Fruit fly (Drosophila melanogaster) whole organism, prepupa: Measurements from ENCODE around the gene Gbp3.

ENCODE experiments used
- Blimp-1 ChIP-seq: fragments of 200-800 bp; sonication (Bioruptor generic); optimal IDR thresholded peaks from 3 replicates; lab custom pipeline; 2017; ENCODE audit warnings: missing biosample characterization, missing genetic modification characterization, mild to moderate bottlenecking, moderate library complexity, missing genetic modification reagents
- CG10631 ChIP-seq: fragments of 200-800 bp; sonication (Bioruptor generic); optimal IDR thresholded peaks from 2 replicates; lab custom pipeline; 2016; ENCODE audit warnings: missing biosample characterization, missing genetic modification characterization
- CG10669 ChIP-seq: fragments of 200-800 bp; sonication (Bioruptor generic); optimal IDR thresholded peaks from 3 replicates; lab custom pipeline; 2018; ENCODE audit warnings: missing biosample characterization, mild to moderate bottlenecking, missing genetic modification characterization, moderate library complexity
- CG11294 ChIP-seq: fragments of 200-800 bp; sonication (Bioruptor generic); IDR thresholded peaks from 2 replicates; pipeline ENCODE4 v1.3.6; 2022; ENCODE audit warnings: missing biosample characterization, missing genetic modification characterization
- CG11902 ChIP-seq: fragments of 200-800 bp; sonication (Bioruptor generic); optimal IDR thresholded peaks from 3 replicates; lab custom pipeline; 2016; ENCODE audit warnings: missing biosample characterization, missing genetic modification characterization
- CG1621 ChIP-seq: fragments of 200-800 bp; sonication (Bioruptor generic); optimal IDR thresholded peaks from 3 replicates; lab custom pipeline; 2018; ENCODE audit warnings: missing biosample characterization, mild to moderate bottlenecking, missing genetic modification characterization
- CG3032 ChIP-seq: fragments of 200-800 bp; optimal IDR thresholded peaks from 2 replicates; lab custom pipeline; 2019; ENCODE audit warnings: missing biosample characterization, mild to moderate bottlenecking, missing genetic modification characterization, moderate library complexity
- CG32006 ChIP-seq: fragments of 200-800 bp; sonication (Bioruptor generic); optimal IDR thresholded peaks from 3 replicates; lab custom pipeline; 2017; ENCODE audit warnings: missing biosample characterization, mild to moderate bottlenecking, missing genetic modification characterization
- CG34406 ChIP-seq: fragments of 200-800 bp; sonication (Bioruptor generic); optimal IDR thresholded peaks from 3 replicates; lab custom pipeline; 2016; ENCODE audit warnings: missing biosample characterization, missing genetic modification characterization
- CG4318 ChIP-seq: fragments of 200-800 bp; sonication (Bioruptor generic); optimal IDR thresholded peaks from 3 replicates; lab custom pipeline; 2017; ENCODE audit warnings: missing biosample characterization, mild to moderate bottlenecking, missing genetic modification characterization
- CG6163 ChIP-seq: fragments of 200-800 bp; sonication (Bioruptor generic); IDR thresholded peaks from 3 replicates; pipeline ENCODE4 v1.3.6; 2022; ENCODE audit warnings: missing biosample characterization, missing genetic modification characterization
- CG6276 ChIP-seq: fragments of 200-800 bp; sonication (Bioruptor generic); optimal IDR thresholded peaks from 2 replicates; lab custom pipeline; 2017; ENCODE audit warnings: missing biosample characterization, mild to moderate bottlenecking, missing genetic modification characterization
- CG6792 ChIP-seq: fragments of 200-800 bp; sonication (Bioruptor generic); optimal IDR thresholded peaks from 3 replicates; lab custom pipeline; 2016; ENCODE audit warnings: missing biosample characterization, missing genetic modification characterization
- CG6808 ChIP-seq: fragments of 200-800 bp; sonication (Bioruptor generic); optimal IDR thresholded peaks from 3 replicates; lab custom pipeline; 2017; ENCODE audit warnings: missing biosample characterization, missing genetic modification characterization, mild to moderate bottlenecking, moderate library complexity, missing genetic modification reagents
- CG6854 ChIP-seq: fragments of 200-800 bp; sonication (Bioruptor generic); optimal IDR thresholded peaks from 2 replicates; lab custom pipeline; 2017; ENCODE audit warnings: missing biosample characterization, mild to moderate bottlenecking, missing genetic modification characterization
- CG7368 ChIP-seq: fragments of 200-800 bp; sonication (Bioruptor generic); optimal IDR thresholded peaks from 3 replicates; lab custom pipeline; 2016; ENCODE audit warnings: missing biosample characterization, missing genetic modification characterization
- CG8319 ChIP-seq: fragments of 200-800 bp; sonication (Bioruptor generic); optimal IDR thresholded peaks from 3 replicates; lab custom pipeline; 2016; ENCODE audit warnings: missing biosample characterization, missing genetic modification characterization
- CG8632 ChIP-seq: fragments of 200-800 bp; sonication (Bioruptor generic); optimal IDR thresholded peaks from 3 replicates; lab custom pipeline; 2016; ENCODE audit warnings: missing biosample characterization, missing genetic modification characterization
- Eip75B ChIP-seq: fragments of 200-800 bp; sonication (Bioruptor generic); optimal IDR thresholded peaks from 3 replicates; lab custom pipeline; 2016; ENCODE audit warnings: missing biosample characterization, missing genetic modification characterization
- Eip78C ChIP-seq: fragments of 200-800 bp; sonication (Bioruptor generic); peaks from one replicate; lab custom pipeline; 2016; ENCODE audit warnings: missing biosample characterization, missing genetic modification characterization
- Hr38 ChIP-seq: sonication (Bioruptor generic); optimal IDR thresholded peaks from 2 replicates; lab custom pipeline; 2016; ENCODE audit warnings: missing biosample characterization, missing genetic modification characterization
- Hr39 ChIP-seq: fragments of 200-800 bp; sonication (Bioruptor generic); optimal IDR thresholded peaks from 2 replicates; lab custom pipeline; 2016; ENCODE audit warnings: missing biosample characterization, missing genetic modification characterization
- Hr4 ChIP-seq: fragments of 200-800 bp; sonication (Bioruptor generic); optimal IDR thresholded peaks from 3 replicates; lab custom pipeline; 2016; ENCODE audit warnings: missing biosample characterization, missing genetic modification characterization
- Met ChIP-seq: fragments of 200-800 bp; sonication (Bioruptor generic); optimal IDR thresholded peaks from 3 replicates; lab custom pipeline; 2016; ENCODE audit warnings: missing biosample characterization, missing genetic modification characterization
- OdsH ChIP-seq: fragments of 200-800 bp; sonication (Bioruptor generic); optimal IDR thresholded peaks from 3 replicates; lab custom pipeline; 2016; ENCODE audit warnings: missing biosample characterization, missing genetic modification characterization
- Smox ChIP-seq: fragments of 200-800 bp; sonication (Bioruptor generic); optimal IDR thresholded peaks from 3 replicates; lab custom pipeline; 2016; ENCODE audit warnings: missing biosample characterization, missing genetic modification characterization
- Sox14 ChIP-seq: fragments of 200-800 bp; sonication (Bioruptor generic); optimal IDR thresholded peaks from 3 replicates; lab custom pipeline; 2016; ENCODE audit warnings: missing biosample characterization, missing genetic modification characterization
- achi ChIP-seq: fragments of 200-800 bp; sonication (Bioruptor generic); optimal IDR thresholded peaks from 3 replicates; lab custom pipeline; 2016; ENCODE audit warnings: missing biosample characterization, missing genetic modification characterization
- acj6 ChIP-seq: fragments of 200-800 bp; sonication (Bioruptor generic); optimal IDR thresholded peaks from 3 replicates; lab custom pipeline; 2016; ENCODE audit warnings: missing biosample characterization, missing genetic modification characterization
- cyc ChIP-seq: fragments of 200-800 bp; sonication (Bioruptor generic); optimal IDR thresholded peaks from 3 replicates; lab custom pipeline; 2016; ENCODE audit warnings: missing biosample characterization, missing genetic modification characterization
- dsx ChIP-seq: fragments of 200-800 bp; optimal IDR thresholded peaks from 3 replicates; lab custom pipeline; 2019; ENCODE audit warnings: missing biosample characterization, mild to moderate bottlenecking, missing genetic modification characterization, moderate library complexity; ENCODE audit not compliant: poor library complexity, severe bottlenecking
- esn ChIP-seq: fragments of 200-800 bp; sonication (Bioruptor generic); optimal IDR thresholded peaks from 2 replicates; lab custom pipeline; 2016; ENCODE audit warnings: missing biosample characterization, mild to moderate bottlenecking, missing genetic modification characterization, moderate library complexity
- fkh ChIP-seq: fragments of 200-800 bp; sonication (Bioruptor generic); optimal IDR thresholded peaks from 3 replicates; lab custom pipeline; 2017; ENCODE audit warnings: missing biosample characterization, mild to moderate bottlenecking, missing genetic modification characterization, moderate library complexity
- net ChIP-seq: fragments of 200-800 bp; sonication (Bioruptor generic); optimal IDR thresholded peaks from 3 replicates; lab custom pipeline; 2016; ENCODE audit warnings: missing biosample characterization, missing genetic modification characterization
- pdm3 ChIP-seq: fragments of 200-800 bp; sonication (Bioruptor generic); optimal IDR thresholded peaks from 3 replicates; lab custom pipeline; 2016; ENCODE audit warnings: missing biosample characterization, missing genetic modification characterization
- salr ChIP-seq, 2 experiments: fragments of 200-800 bp; sonication (Bioruptor generic); optimal IDR thresholded peaks; 3 replicates each; lab custom pipeline; 2016 to 2018; ENCODE audit warnings: missing biosample characterization in 2 of 2, missing genetic modification characterization in 2 of 2, mild to moderate bottlenecking in 1 of 2
- svp ChIP-seq: fragments of 200-800 bp; sonication (Bioruptor generic); peaks from one replicate; lab custom pipeline; 2016; ENCODE audit warnings: missing biosample characterization, missing genetic modification characterization
- topi ChIP-seq: fragments of 200-800 bp; sonication (Bioruptor generic); optimal IDR thresholded peaks from 3 replicates; lab custom pipeline; 2016; ENCODE audit warnings: missing biosample characterization, missing genetic modification characterization
- vri ChIP-seq: fragments of 200-800 bp; sonication (Bioruptor generic); optimal IDR thresholded peaks from 3 replicates; lab custom pipeline; 2016; ENCODE audit warnings: missing biosample characterization, mild to moderate bottlenecking, missing genetic modification characterization

Gbp3 gene

DNA sequence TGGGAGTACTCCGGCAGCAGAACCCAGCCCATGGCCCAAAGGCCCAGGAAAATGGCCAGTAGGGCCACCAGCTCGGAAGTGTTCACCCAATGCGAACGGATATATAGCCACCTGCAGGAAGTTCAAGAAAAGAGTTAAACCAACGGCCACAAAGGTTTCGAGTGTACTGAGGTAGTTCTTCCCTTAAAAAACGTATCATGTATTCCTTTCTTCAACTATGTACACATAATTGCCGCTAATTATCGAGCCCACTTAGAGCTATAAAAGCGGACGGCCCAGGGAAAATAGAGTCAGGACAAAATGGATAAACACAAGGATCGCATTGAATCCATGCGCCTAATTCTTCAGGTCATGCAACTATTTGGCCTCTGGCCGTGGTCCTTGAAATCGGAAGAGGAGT lies 9.9 kb downstream of the Gbp3 start, which contains the start of gene Or94a:
TSS of gene Or94a (plus strand) at position 301 of the 400 bp plus-strand sequence.
- no peak for TF ChIP-seq CG6792
- no peak for TF ChIP-seq Smox (GFP tag; lab: Kevin White, UChicago)
- TF ChIP-seq, all 60 proteins: peak for 0

DNA sequence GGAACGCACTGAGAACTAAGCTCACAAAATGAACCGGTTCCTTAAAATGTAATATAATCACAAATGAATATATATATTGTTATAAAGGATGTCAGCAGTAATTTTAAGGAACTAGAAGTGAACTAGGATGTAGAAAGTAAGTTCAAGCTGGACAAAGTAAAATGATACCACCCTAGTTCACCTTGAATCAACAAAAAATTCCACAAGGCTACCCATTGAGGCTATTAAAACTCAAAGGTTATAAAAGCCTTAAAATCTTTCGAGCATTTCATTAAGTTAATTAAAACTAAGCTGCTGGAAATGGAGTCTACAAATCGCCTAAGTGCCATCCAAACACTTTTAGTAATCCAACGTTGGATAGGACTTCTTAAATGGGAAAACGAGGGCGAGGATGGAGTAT lies 11.9 kb downstream of the Gbp3 start, which contains the start of gene Or94b:
TSS of gene Or94b (plus strand) at position 301 of the 400 bp plus-strand sequence.
- no peak for TF ChIP-seq vri (GFP tag; lab: Kevin White, UChicago)
- no peak for TF ChIP-seq CG10669 (GFP tag; lab: Kevin White, UChicago)
- TF ChIP-seq, all 60 proteins: peak for 0

DNA sequence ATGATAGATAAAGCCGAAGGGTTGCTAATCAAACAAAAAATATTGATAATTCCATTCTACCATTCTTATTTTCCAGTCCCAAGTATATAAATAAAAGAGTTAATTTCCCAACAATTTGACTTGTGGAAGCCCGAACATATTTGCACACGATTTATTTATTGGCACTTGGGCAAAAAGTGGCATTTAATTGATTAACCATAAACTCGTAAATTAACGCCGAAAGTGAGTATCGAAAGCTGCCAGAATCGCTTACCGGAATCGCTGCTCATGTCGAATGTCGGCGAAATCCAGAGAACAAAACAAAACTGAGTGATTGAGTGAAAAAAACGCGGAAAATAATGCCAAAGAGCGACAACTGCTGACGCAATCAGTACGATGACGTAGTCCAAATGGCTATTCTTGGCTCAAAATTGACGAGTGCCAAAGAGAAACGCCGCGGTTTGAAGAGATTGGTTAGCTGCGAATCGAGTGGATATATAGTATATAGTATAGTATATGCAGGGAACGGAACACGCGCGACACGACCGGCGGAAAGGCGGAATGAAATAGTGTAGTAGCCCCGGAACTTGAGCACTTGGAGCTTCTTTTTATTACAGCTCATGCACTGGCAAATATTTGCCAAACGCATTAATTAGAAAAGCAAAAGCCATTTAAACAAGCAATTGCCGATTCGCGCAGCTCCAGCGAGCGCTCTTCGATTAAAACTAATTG lies 21.0 kb downstream of the Gbp3 start, which contains the start of gene Nha2:
TSS of gene Nha2 (minus strand) at position 617 of the 711 bp plus-strand sequence.
- TF ChIP-seq CG6854 (no peak), svp (GFP tag; lab: Kevin White, UChicago) (peak; percentile 40), achi (GFP tag; lab: Kevin White, UChicago) (no peak), dsx (no peak), CG6163 (GFP tag; lab: Robert Waterston, UW) (no peak), Eip78C (GFP tag; lab: Kevin White, UChicago) (peak; percentile 11), CG10669 (GFP tag; lab: Kevin White, UChicago) (no peak)

DNA sequence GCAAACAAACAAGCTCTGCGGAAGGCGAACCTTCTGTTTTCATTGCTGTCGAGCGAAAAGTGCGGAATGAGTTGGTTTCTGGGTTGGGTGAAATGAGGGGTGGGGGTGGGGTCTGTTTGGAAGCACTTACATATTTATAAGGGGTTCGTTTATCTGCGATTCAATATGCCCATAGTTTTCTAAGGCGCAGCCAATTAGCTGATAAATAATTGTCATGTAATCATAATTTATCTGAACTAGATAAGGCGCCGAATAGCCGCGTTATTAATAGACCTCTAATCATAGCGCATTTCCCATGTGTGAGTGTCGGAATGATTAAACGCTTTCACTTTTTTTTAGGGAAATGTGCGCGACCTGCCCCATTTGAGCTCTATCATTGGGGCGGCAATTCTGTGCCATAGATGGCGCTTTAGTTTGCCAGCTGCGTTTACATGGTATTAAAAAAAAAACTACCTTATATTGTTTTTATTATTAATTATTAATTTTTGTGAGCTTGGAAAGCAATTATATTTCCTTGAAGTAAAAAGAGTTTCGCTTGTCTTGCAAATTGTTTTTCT lies 21.6 kb downstream of the Gbp3 start:
- TF ChIP-seq fkh (GFP tag; lab: Kevin White, UChicago) (peak; percentile 39), Met (GFP tag; lab: Kevin White, UChicago) (no peak)

DNA sequence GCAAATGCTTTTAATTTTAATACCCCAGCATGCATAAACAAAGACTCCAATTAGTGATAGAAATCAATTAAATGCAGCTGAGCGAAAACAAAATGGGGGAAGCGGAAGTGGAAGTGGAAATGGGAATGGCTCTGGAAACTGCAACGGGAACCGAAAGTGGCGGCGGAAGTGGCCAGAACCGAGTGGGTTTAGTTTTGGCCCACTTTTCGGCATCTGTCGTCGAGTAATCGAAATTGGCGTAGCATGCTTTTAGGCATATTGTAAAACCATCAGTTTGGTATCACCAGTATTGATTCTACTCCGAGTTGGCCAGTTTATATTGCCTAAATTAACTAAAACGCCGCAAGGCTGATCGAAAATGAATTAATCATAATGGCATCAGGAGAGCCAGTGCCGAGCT lies 27.1 kb downstream of the Gbp3 start:
- TF ChIP-seq CG8632, result no peak
- no peak for TF ChIP-seq CG8319 (GFP tag; lab: Kevin White, UChicago)
- no peak for TF ChIP-seq CG7368 (GFP tag; lab: Kevin White, UChicago)
- TF ChIP-seq CG1621, result no peak
- TF ChIP-seq net (GFP tag; lab: Kevin White, UChicago), result peak; percentile 32
- TF ChIP-seq Eip78C (GFP tag; lab: Kevin White, UChicago), result peak; percentile 57
- TF ChIP-seq CG11902 (GFP tag; lab: Kevin White, UChicago), result no peak
- no peak for TF ChIP-seq Smox (GFP tag; lab: Kevin White, UChicago)
- peak; percentile 0 for TF ChIP-seq pdm3
- TF ChIP-seq Blimp-1 (GFP tag; lab: Kevin White, UChicago), result no peak
- TF ChIP-seq CG6276, result no peak
- no peak for TF ChIP-seq CG4318 (GFP tag; lab: Kevin White, UChicago)
- TF ChIP-seq Met (GFP tag; lab: Kevin White, UChicago), result no peak
- no peak for TF ChIP-seq Sox14 (GFP tag; lab: Kevin White, UChicago)
- TF ChIP-seq esn (GFP tag; lab: Kevin White, UChicago), result no peak
- TF ChIP-seq topi (GFP tag; lab: Kevin White, UChicago), result no peak
- TF ChIP-seq Hr39 (GFP tag; lab: Kevin White, UChicago), result no peak
- no peak for TF ChIP-seq CG10631 (GFP tag; lab: Kevin White, UChicago)
- TF ChIP-seq CG34406, result peak; percentile 14
- no peak for TF ChIP-seq salr (GFP tag; optimal IDR thresholded peaks at IDR 0.05; lab: Kevin White, UChicago)
- peak; percentile 43; the same call in 2 of the 3 replicates for TF ChIP-seq CG6163 (GFP tag; lab: Robert Waterston, UW)
- no peak for TF ChIP-seq acj6 (GFP tag; lab: Kevin White, UChicago)
- no peak for TF ChIP-seq Hr38
- TF ChIP-seq CG10669 (GFP tag; lab: Kevin White, UChicago), result peak; percentile 7
- TF ChIP-seq Hr4 (GFP tag; lab: Kevin White, UChicago), result no peak
- TF ChIP-seq cyc (GFP tag; lab: Kevin White, UChicago), result no peak
- no peak for TF ChIP-seq CG11294 (GFP tag; lab: Robert Waterston, UW)
- TF ChIP-seq CG3032, result no peak
- TF ChIP-seq OdsH (GFP tag; lab: Kevin White, UChicago), result peak; percentile 22
- TF ChIP-seq CG6808 (GFP tag; lab: Kevin White, UChicago), result no peak
- TF ChIP-seq Eip75B, result no peak
- peak; percentile 13 for TF ChIP-seq CG32006
